Fruit fly (Drosophila melanogaster): ENCODE data around the gene CG31810.

CG31810 gene

dm6 chr2L:16819714-16820113 lies 32.5 kb downstream of the CG31810 start (continued):
- TF ChIP-seq CG15269 (tag; optimal IDR thresholded peaks at IDR 0.05), result peak; percentile 48
- TF ChIP-seq al (GFP tag; IDR thresholded peaks at IDR 0.05), result no peak
- TF ChIP-seq HmgZ (tag; optimal IDR thresholded peaks at IDR 0.05), result peak; percentile 14
- no peak for TF ChIP-seq CG14965 (GFP tag; optimal IDR thresholded peaks at IDR 0.05; ENCODE audit: borderline replicate concordance)
- no peak for TF ChIP-seq CG2202 (tag; optimal IDR thresholded peaks at IDR 0.05)
- no peak for TF ChIP-seq gsb (GFP tag; IDR thresholded peaks at IDR 0.05)
- no peak for TF ChIP-seq CkIIα-i1 (GFP tag; IDR thresholded peaks at IDR 0.05)
- no peak for TF ChIP-seq btn (GFP tag; optimal IDR thresholded peaks at IDR 0.05)
- TF ChIP-seq Fer3 (tag; optimal IDR thresholded peaks at IDR 0.05), result no peak
- no peak for TF ChIP-seq CG6175 (GFP tag; IDR thresholded peaks at IDR 0.05)
- no peak for TF ChIP-seq cad (GFP tag; optimal IDR thresholded peaks at IDR 0.05)
- no peak for TF ChIP-seq CG31441 (GFP tag; IDR thresholded peaks at IDR 0.05)
- TF ChIP-seq Kr (GFP tag; optimal IDR thresholded peaks at IDR 0.05), result no peak
- TF ChIP-seq CG10959 (GFP tag; IDR thresholded peaks at IDR 0.05), result no peak
- TF ChIP-seq Ssrp (tag; optimal IDR thresholded peaks at IDR 0.05), result no peak
- TF ChIP-seq lmd (GFP tag; IDR thresholded peaks at IDR 0.05), result no peak
- no peak for TF ChIP-seq wek (GFP tag; optimal IDR thresholded peaks at IDR 0.05)
- TF ChIP-seq CG15011 (GFP tag; optimal IDR thresholded peaks at IDR 0.05), result no peak
- TF ChIP-seq Eip74EF (GFP tag; optimal IDR thresholded peaks at IDR 0.05), result peak in 1 of 2 experiments; percentile 37
- TF ChIP-seq CG13424 (tag; optimal IDR thresholded peaks at IDR 0.05), result peak; percentile 17
- no peak for TF ChIP-seq Drgx (GFP tag; IDR thresholded peaks at IDR 0.05)
- TF ChIP-seq Hand (GFP tag; optimal IDR thresholded peaks at IDR 0.05), result peak; percentile 6
- no peak for TF ChIP-seq CoRest (tag; optimal IDR thresholded peaks at IDR 0.05)
- no peak for TF ChIP-seq crc (GFP tag; optimal IDR thresholded peaks at IDR 0.05)
- no peak for TF ChIP-seq pho (GFP tag; optimal IDR thresholded peaks at IDR 0.05)
- no peak for TF ChIP-seq usp (GFP tag; optimal IDR thresholded peaks at IDR 0.05)
- TF ChIP-seq tap (tag; optimal IDR thresholded peaks at IDR 0.05), result peak; percentile 13
- peak; percentile 9 for TF ChIP-seq CG17385 (GFP tag; optimal IDR thresholded peaks at IDR 0.05)
- TF ChIP-seq Fer2 (tag; optimal IDR thresholded peaks at IDR 0.05), result peak; percentile 38
- TF ChIP-seq Dip3 (GFP tag; optimal IDR thresholded peaks at IDR 0.05), result no peak
- peak; percentile 89 for TF ChIP-seq CG31224 (GFP tag; IDR thresholded peaks at IDR 0.05)
- TF ChIP-seq toy (GFP tag; IDR thresholded peaks at IDR 0.05), result no peak
- no peak for TF ChIP-seq fu2 (GFP tag; optimal IDR thresholded peaks at IDR 0.05)
- no peak for TF ChIP-seq HmgD (GFP tag; optimal IDR thresholded peaks at IDR 0.05)
- no peak for TF ChIP-seq cwo (GFP tag; optimal IDR thresholded peaks at IDR 0.05)
- TF ChIP-seq CG7928 (GFP tag; optimal IDR thresholded peaks at IDR 0.05), result no peak
- TF ChIP-seq Ravus (GFP tag; IDR thresholded peaks at IDR 0.05), result no peak
- no peak for TF ChIP-seq Abd-B (GFP tag; optimal IDR thresholded peaks at IDR 0.05)
- TF ChIP-seq peb (GFP tag; IDR thresholded peaks at IDR 0.05), result no peak
- TF ChIP-seq CG11456 (GFP tag; IDR thresholded peaks at IDR 0.05), result no peak
- no peak for TF ChIP-seq seq (GFP tag; IDR thresholded peaks at IDR 0.05)
- no peak for TF ChIP-seq crol (GFP tag; IDR thresholded peaks at IDR 0.05)
- TF ChIP-seq CG8944 (GFP tag; optimal IDR thresholded peaks at IDR 0.05), result no peak
- TF ChIP-seq repo (GFP tag; optimal IDR thresholded peaks at IDR 0.05), result no peak
- no peak for TF ChIP-seq vnd (GFP tag; IDR thresholded peaks at IDR 0.05; ENCODE audit: partially characterized antibody)
- no peak for TF ChIP-seq onecut (GFP tag; IDR thresholded peaks at IDR 0.05)
- no peak for TF ChIP-seq Ada2b (GFP tag; IDR thresholded peaks at IDR 0.05)
- TF ChIP-seq vvl (GFP tag; IDR thresholded peaks at IDR 0.05), result no peak
- no peak for TF ChIP-seq CG10979 (tag; optimal IDR thresholded peaks at IDR 0.05)
- no peak for TF ChIP-seq Gsc (GFP tag; IDR thresholded peaks at IDR 0.05)
- no peak for TF ChIP-seq Bteb2 (GFP tag; optimal IDR thresholded peaks at IDR 0.05)
- TF ChIP-seq CG2889 (GFP tag; IDR thresholded peaks at IDR 0.05), result no peak
- no peak for TF ChIP-seq CG7357 (GFP tag; IDR thresholded peaks at IDR 0.05)
